Fruit fly (Drosophila melanogaster) whole organism, embryonic: ENCODE measurements around the gene Rab3GAP1.

Source experiments
- Antp ChIP-seq: fragments of 200-800 bp; sonication (Bioruptor generic); optimal IDR thresholded peaks from 3 replicates; lab custom pipeline; 2016; ENCODE audit warnings: missing biosample characterization, missing genetic modification characterization
- Atf3 ChIP-seq: fragments of 200-800 bp; sonication (Bioruptor generic); optimal IDR thresholded peaks from 3 replicates; lab custom pipeline; 2016; ENCODE audit warnings: missing biosample characterization, missing genetic modification characterization
- B-H1 ChIP-seq: fragments of 200-800 bp; sonication (Bioruptor generic); IDR thresholded peaks from 3 replicates; pipeline ENCODE4 v1.3.6; 2022; ENCODE audit warnings: missing biosample characterization, missing genetic modification characterization
- Bteb2 ChIP-seq: fragments of 200-800 bp; sonication (Bioruptor generic); optimal IDR thresholded peaks from 2 replicates; lab custom pipeline; 2016; ENCODE audit warnings: missing biosample characterization, missing genetic modification characterization
- CG10267 ChIP-seq: fragments of 200-800 bp; sonication (Bioruptor generic); optimal IDR thresholded peaks from 2 replicates; lab custom pipeline; 2018; ENCODE audit warnings: missing biosample characterization, mild to moderate bottlenecking, missing genetic modification characterization, moderate library complexity
- CG10565 ChIP-seq: fragments of 200-800 bp; sonication (Bioruptor generic); optimal IDR thresholded peaks from 3 replicates; lab custom pipeline; 2016; ENCODE audit warnings: missing biosample characterization, mild to moderate bottlenecking, missing genetic modification characterization
- CG13424 ChIP-seq: fragments of 200-800 bp; sonication (Bioruptor generic); optimal IDR thresholded peaks from 2 replicates; lab custom pipeline; 2019; ENCODE audit warnings: missing biosample characterization, mild to moderate bottlenecking, missing genetic modification characterization, moderate library complexity
- CG17361 ChIP-seq: fragments of 200-800 bp; sonication (Bioruptor generic); IDR thresholded peaks from 3 replicates; pipeline ENCODE4 v1.3.6; 2022; ENCODE audit warnings: missing biosample characterization, missing genetic modification characterization
- CG1792 ChIP-seq: fragments of 200-800 bp; sonication (Bioruptor generic); optimal IDR thresholded peaks from 2 replicates; lab custom pipeline; 2016; ENCODE audit warnings: missing biosample characterization, missing genetic modification characterization
- CG2199 ChIP-seq: fragments of 200-800 bp; sonication (Bioruptor generic); IDR thresholded peaks from 3 replicates; pipeline ENCODE4 v1.3.6; 2022; ENCODE audit warnings: missing biosample characterization, missing genetic modification characterization
- CG31388 ChIP-seq: fragments of 200-800 bp; sonication (Bioruptor generic); optimal IDR thresholded peaks from 2 replicates; lab custom pipeline; 2016; ENCODE audit warnings: missing biosample characterization, missing genetic modification characterization
- CG3407 ChIP-seq: fragments of 200-800 bp; sonication (Bioruptor generic); optimal IDR thresholded peaks from 2 replicates; lab custom pipeline; 2018; ENCODE audit warnings: missing biosample characterization, mild to moderate bottlenecking, missing genetic modification characterization
- CG4424 ChIP-seq: fragments of 200-800 bp; sonication (Bioruptor generic); optimal IDR thresholded peaks from 3 replicates; lab custom pipeline; 2016; ENCODE audit warnings: missing biosample characterization, missing genetic modification characterization
- CG6175 ChIP-seq: fragments of 200-800 bp; sonication (Bioruptor generic); IDR thresholded peaks from 3 replicates; pipeline ENCODE4 v1.3.6; 2022; ENCODE audit warnings: missing biosample characterization, missing genetic modification characterization
- CG7556 ChIP-seq: fragments of 200-800 bp; sonication (Bioruptor generic); optimal IDR thresholded peaks from 2 replicates; lab custom pipeline; 2017; ENCODE audit warnings: missing biosample characterization, mild to moderate bottlenecking, missing genetic modification characterization
- CG7786 ChIP-seq: fragments of 200-800 bp; sonication (Bioruptor generic); optimal IDR thresholded peaks from 2 replicates; lab custom pipeline; 2016; ENCODE audit warnings: missing biosample characterization, missing genetic modification characterization
- CG9797 ChIP-seq: fragments of 200-800 bp; sonication (Bioruptor generic); optimal IDR thresholded peaks from 3 replicates; lab custom pipeline; 2018; ENCODE audit warnings: missing biosample characterization, mild to moderate bottlenecking, missing genetic modification characterization
- CG9817 ChIP-seq: fragments of 200-800 bp; sonication (Bioruptor generic); optimal IDR thresholded peaks from 2 replicates; lab custom pipeline; 2018; ENCODE audit warnings: missing biosample characterization, mild to moderate bottlenecking, missing genetic modification characterization, moderate library complexity
- Dbx ChIP-seq: fragments of 200-800 bp; sonication (Bioruptor generic); IDR thresholded peaks from 3 replicates; pipeline ENCODE4 v1.3.6; 2022; ENCODE audit warnings: missing biosample characterization, missing genetic modification characterization
- Dp ChIP-seq: fragments of 200-800 bp; sonication (Bioruptor generic); optimal IDR thresholded peaks from 2 replicates; lab custom pipeline; 2018; ENCODE audit warnings: missing biosample characterization, mild to moderate bottlenecking, missing genetic modification characterization, moderate library complexity
- Dref ChIP-seq: fragments of 200-800 bp; sonication (Bioruptor generic); IDR thresholded peaks from 2 replicates; pipeline ENCODE4 v1.3.6; 2022; ENCODE audit warnings: missing biosample characterization, missing genetic modification characterization
- Eip74EF ChIP-seq, 2 experiments: fragments of 200-800 bp in 1 of 2; fragments of >200 bp in 1 of 2; sonication (Bioruptor generic) in 1 of 2; optimal IDR thresholded peaks; 2 replicates each; lab custom pipeline; 2017 to 2019; ENCODE audit warnings: missing biosample characterization in 2 of 2, missing genetic modification characterization in 2 of 2, mild to moderate bottlenecking in 1 of 2, moderate library complexity in 1 of 2
- HLH3B ChIP-seq: fragments of 200-800 bp; sonication (Bioruptor generic); IDR thresholded peaks from 2 replicates; pipeline ENCODE4 v1.3.6; 2022; ENCODE audit warnings: missing biosample characterization, missing genetic modification characterization
- HLH54F ChIP-seq: fragments of 200-800 bp; sonication (Bioruptor generic); optimal IDR thresholded peaks from 3 replicates; lab custom pipeline; 2016; ENCODE audit warnings: missing biosample characterization, missing genetic modification characterization
- Hmr ChIP-seq: fragments of 200-800 bp; sonication (Bioruptor generic); optimal IDR thresholded peaks from 3 replicates; lab custom pipeline; 2017; ENCODE audit warnings: mild to moderate bottlenecking, missing biosample characterization, missing genetic modification reagents, missing genetic modification characterization
- Hr39 ChIP-seq: fragments of >200 bp; optimal IDR thresholded peaks from 2 replicates; lab custom pipeline; 2017
- Hsf ChIP-seq: fragments of 200-800 bp; sonication (Bioruptor generic); optimal IDR thresholded peaks from 3 replicates; lab custom pipeline; 2016; ENCODE audit warnings: missing biosample characterization, missing genetic modification characterization
- Lim3 ChIP-seq: fragments of 200-800 bp; sonication (Bioruptor generic); IDR thresholded peaks from 2 replicates; pipeline ENCODE4 v1.3.6; 2022; ENCODE audit warnings: missing biosample characterization, missing genetic modification characterization
- Med ChIP-seq: fragments of 200-800 bp; sonication (Bioruptor generic); peaks from one replicate; lab custom pipeline; 2016; ENCODE audit warnings: missing biosample characterization, missing genetic modification characterization, mild to moderate bottlenecking, inconsistent platforms, moderate library complexity
- Sin3A ChIP-seq: fragments of >200 bp; optimal IDR thresholded peaks from 2 replicates; lab custom pipeline; 2018
- Taf1 ChIP-seq: fragments of 200-800 bp; sonication (Bioruptor generic); IDR thresholded peaks from 2 replicates; pipeline ENCODE4 v1.3.6; 2022; ENCODE audit warnings: missing biosample characterization, missing genetic modification characterization
- ash1 ChIP-seq: fragments of 200-800 bp; sonication (Bioruptor generic); optimal IDR thresholded peaks from 2 replicates; lab custom pipeline; 2018; ENCODE audit warnings: missing biosample characterization, mild to moderate bottlenecking, missing genetic modification characterization
- ato ChIP-seq: fragments of 200-800 bp; sonication (Bioruptor generic); IDR thresholded peaks from 2 replicates; pipeline ENCODE4 v1.3.6; 2022; ENCODE audit warnings: missing biosample characterization, missing genetic modification characterization; ENCODE audit not compliant: partially characterized antibody
- bbx ChIP-seq: fragments of 200-800 bp; sonication (Bioruptor generic); IDR thresholded peaks from 2 replicates; pipeline ENCODE4 v1.3.6; 2022; ENCODE audit warnings: missing biosample characterization, missing genetic modification characterization; ENCODE audit not compliant: partially characterized antibody
- bigmax ChIP-seq: fragments of 200-800 bp; sonication (Bioruptor generic); optimal IDR thresholded peaks from 2 replicates; lab custom pipeline; 2018; ENCODE audit warnings: missing biosample characterization, mild to moderate bottlenecking, missing genetic modification characterization
- chinmo ChIP-seq: fragments of 200-800 bp; sonication (Bioruptor generic); IDR thresholded peaks from 4 replicates; pipeline ENCODE4 v1.3.6; 2022; ENCODE audit warnings: missing biosample characterization, missing genetic modification characterization; ENCODE audit not compliant: partially characterized antibody
- disco-r ChIP-seq: fragments of 200-800 bp; sonication (Bioruptor generic); optimal IDR thresholded peaks from 2 replicates; lab custom pipeline; 2016; ENCODE audit warnings: missing biosample characterization, missing genetic modification characterization
- emc ChIP-seq: fragments of 200-800 bp; sonication (Bioruptor generic); optimal IDR thresholded peaks from 2 replicates; lab custom pipeline; 2016; ENCODE audit warnings: missing biosample characterization, missing genetic modification characterization
- eyg ChIP-seq: fragments of 200-800 bp; sonication (Bioruptor generic); optimal IDR thresholded peaks from 3 replicates; lab custom pipeline; 2016; ENCODE audit warnings: missing biosample characterization, missing genetic modification characterization
- gcm ChIP-seq: fragments of 200-800 bp; sonication (Bioruptor generic); optimal IDR thresholded peaks from 2 replicates; lab custom pipeline; 2019; ENCODE audit warnings: missing biosample characterization, mild to moderate bottlenecking, missing genetic modification characterization, moderate library complexity
- gfzf ChIP-seq: fragments of 200-800 bp; sonication (Bioruptor generic); optimal IDR thresholded peaks from 2 replicates; lab custom pipeline; 2016; ENCODE audit warnings: missing biosample characterization, mild to moderate bottlenecking, missing genetic modification characterization, moderate library complexity
- insv ChIP-seq, 2 experiments: fragments of 200-800 bp; sonication (Bioruptor generic); optimal IDR thresholded peaks; 3 replicates each; lab custom pipeline; 2016 to 2018; ENCODE audit warnings: missing biosample characterization in 2 of 2, missing genetic modification characterization in 2 of 2
- kay ChIP-seq: fragments of 200-800 bp; sonication (Bioruptor generic); optimal IDR thresholded peaks from 2 replicates; lab custom pipeline; 2016; ENCODE audit warnings: missing biosample characterization, missing genetic modification characterization
- lola ChIP-seq, 3 experiments: fragments of >200 bp in 2 of 3; fragments of 200-800 bp in 1 of 3; sonication (Bioruptor generic) in 1 of 3; optimal IDR thresholded peaks; 2 replicates each; lab custom pipeline; 2017 to 2019; ENCODE audit warnings: missing biosample characterization in 3 of 3, missing genetic modification characterization in 3 of 3, mild to moderate bottlenecking in 1 of 3, moderate library complexity in 1 of 3
- sd ChIP-seq: fragments of 200-800 bp; sonication (Bioruptor generic); optimal IDR thresholded peaks from 3 replicates; lab custom pipeline; 2018; ENCODE audit warnings: missing biosample characterization, mild to moderate bottlenecking, missing genetic modification characterization, moderate library complexity
- seq ChIP-seq: fragments of 200-800 bp; sonication (Bioruptor generic); IDR thresholded peaks from 2 replicates; pipeline ENCODE4 v1.3.6; 2022; ENCODE audit warnings: missing biosample characterization, missing genetic modification characterization
- slbo ChIP-seq: fragments of 200-800 bp; sonication (Bioruptor generic); IDR thresholded peaks from 2 replicates; pipeline ENCODE4 v1.3.6; 2022; ENCODE audit warnings: missing biosample characterization, missing genetic modification characterization
- tap ChIP-seq: fragments of 200-800 bp; optimal IDR thresholded peaks from 3 replicates; lab custom pipeline; 2019; ENCODE audit warnings: missing biosample characterization, mild to moderate bottlenecking, missing genetic modification characterization, moderate library complexity
- wdn ChIP-seq: fragments of 200-800 bp; sonication (Bioruptor generic); IDR thresholded peaks from 2 replicates; pipeline ENCODE4 v1.3.6; 2022; ENCODE audit warnings: missing biosample characterization, missing genetic modification characterization

Rab3GAP1 gene

DNA sequence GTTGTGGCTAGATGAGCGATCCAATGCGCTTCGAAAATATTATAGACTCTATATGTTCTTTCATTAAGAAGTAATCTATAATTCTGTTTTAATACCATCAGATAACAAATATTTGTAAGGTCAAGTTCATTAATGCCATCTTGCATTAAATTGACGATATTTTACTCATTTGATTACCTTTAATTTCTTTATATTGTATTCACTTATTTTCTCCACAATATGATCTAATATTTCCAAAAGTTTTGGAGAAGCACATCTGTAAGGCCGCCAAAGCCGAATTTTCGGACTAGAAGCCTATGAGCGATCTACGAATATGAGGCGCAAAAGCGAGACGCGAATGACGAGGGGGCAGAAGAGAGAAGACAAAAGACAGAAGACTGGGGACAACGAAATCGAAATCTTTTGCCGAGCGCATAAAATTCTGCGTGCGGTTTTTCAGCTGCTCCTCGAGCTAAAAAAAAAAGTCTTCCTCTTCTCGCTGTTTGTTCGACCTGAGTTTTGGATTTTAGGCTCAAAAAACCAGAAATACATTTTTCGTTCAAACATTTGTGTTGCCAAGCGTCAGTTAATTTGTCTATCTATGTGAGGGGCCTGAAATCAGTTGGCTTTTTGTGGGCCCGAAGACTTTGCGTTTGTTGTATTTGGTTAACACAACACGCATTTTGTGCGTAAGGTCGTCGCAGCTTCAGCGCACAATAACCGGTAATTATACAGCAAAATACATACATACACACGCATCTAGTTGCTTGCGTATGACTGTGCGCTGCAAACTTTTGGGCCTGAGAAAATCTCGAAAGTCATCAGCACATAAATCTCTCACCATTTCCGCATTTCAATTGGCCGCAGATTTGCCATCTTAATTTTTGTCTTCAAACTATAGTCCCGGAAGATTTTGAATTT is 27.9 kb upstream of the Rab3GAP1 start (continued):
- TF ChIP-seq wdn (peak; percentile 95), bigmax (GFP tag; lab: Kevin White, UChicago) (peak; percentile 27), lola (GFP tag; optimal IDR thresholded peaks at IDR 0.05; lab: Kevin White, UChicago) (peak in 1 of 3 experiments; percentile 89), CG9797 (GFP tag; lab: Kevin White, UChicago) (peak; percentile 37), eyg (GFP tag; lab: Kevin White, UChicago) (peak; percentile 98), Hr39 (lab: Kevin White, UChicago) (no peak), CG9817 (tag; lab: Kevin White, UChicago) (peak; percentile 97), ash1 (GFP tag; lab: Kevin White, UChicago) (peak; percentile 68), CG10267 (tag; lab: Kevin White, UChicago) (peak; percentile 95), Lim3 (GFP tag; lab: Robert Waterston, UW) (peak; percentile 97), Hsf (GFP tag; lab: Kevin White, UChicago) (peak; percentile 98), Dp (peak; percentile 32), CG3407 (GFP tag; lab: Kevin White, UChicago) (peak; percentile 94), emc (peak; percentile 97), CG4424 (peak; percentile 98), gfzf (GFP tag; lab: Kevin White, UChicago) (peak; percentile 19), CG31388 (GFP tag; lab: Kevin White, UChicago) (peak; percentile 95), slbo (GFP tag; lab: Robert Waterston, UW) (peak; percentile 99), CG13424 (tag; lab: Kevin White, UChicago) (peak; percentile 99), B-H1 (GFP tag; lab: Robert Waterston, UW) (peak; percentile 97), ato (no peak), gcm (GFP tag; lab: Kevin White, UChicago) (peak; percentile 96), CG1792 (GFP tag; lab: Kevin White, UChicago) (peak; percentile 98), HLH3B (GFP tag; lab: Robert Waterston, UW) (peak; percentile 98), seq (peak; percentile 99), CG10565 (GFP tag; lab: Kevin White, UChicago) (peak; percentile 89), chinmo (GFP tag; lab: Robert Waterston, UW) (peak; percentile 100), CG6175 (GFP tag; lab: Robert Waterston, UW) (peak; percentile 97), sd (tag; lab: Kevin White, UChicago) (peak; percentile 97), bbx (no peak), HLH54F (GFP tag; lab: Kevin White, UChicago) (peak; percentile 99), Antp (GFP tag; lab: Kevin White, UChicago) (peak; percentile 96), tap (tag; lab: Kevin White, UChicago) (peak; percentile 96), Taf1 (peak; percentile 96), CG7786 (GFP tag; lab: Kevin White, UChicago) (peak; percentile 97), disco-r (GFP tag; lab: Kevin White, UChicago) (peak; percentile 92), Eip74EF (GFP tag; optimal IDR thresholded peaks at IDR 0.05; lab: Kevin White, UChicago) (peak in 1 of 2 experiments; percentile 99), CG2199 (peak; percentile 79; the same call in 1 of the 3 replicates), Hmr (GFP tag; lab: Kevin White, UChicago) (peak; percentile 99), insv (GFP tag; optimal IDR thresholded peaks at IDR 0.05; lab: Kevin White, UChicago) (peak; percentile 49 to 56), Dbx (GFP tag; lab: Robert Waterston, UW) (peak; percentile 99), Atf3 (GFP tag; lab: Kevin White, UChicago) (peak; percentile 94), Med (GFP tag; lab: Kevin White, UChicago) (peak; percentile 100), Dref (peak; percentile 43), CG17361 (GFP tag; lab: Robert Waterston, UW) (peak; percentile 98), Bteb2 (GFP tag; lab: Kevin White, UChicago) (peak; percentile 99), CG7556 (GFP tag; lab: Kevin White, UChicago) (peak; percentile 100), kay (peak; percentile 97), Sin3A (lab: Kevin White, UChicago) (no peak)
